Fruit fly (Drosophila melanogaster): ENCODE data around the gene CG12204.

Gene CG12204

DNA sequence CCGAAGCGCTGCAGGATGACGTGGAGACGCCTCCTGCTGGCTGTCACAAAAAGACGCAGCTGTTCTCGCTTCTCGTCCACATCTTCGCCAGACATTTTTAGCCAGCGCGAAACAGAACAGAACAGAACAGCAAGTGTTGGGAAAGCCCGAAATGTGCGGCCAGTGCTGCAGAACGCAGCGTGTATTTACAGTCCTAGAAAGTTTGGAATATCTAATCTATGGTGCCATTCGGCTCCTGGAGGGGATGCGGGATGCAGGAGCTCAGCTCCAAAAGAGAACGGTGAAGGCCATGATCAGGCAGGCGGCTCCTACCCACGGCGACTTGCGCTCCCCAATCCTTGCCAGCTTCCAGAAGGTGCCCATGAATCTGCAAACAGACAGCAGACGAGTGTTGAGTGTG, at the start of gene CG12204:
CG12204 (minus strand) TSS at position 117 of the 400 bp plus-strand sequence.
- peak; percentile 35 for TF ChIP-seq topi (GFP tag; optimal IDR thresholded peaks at IDR 0.05)
- no peak for TF ChIP-seq dac (GFP tag; optimal IDR thresholded peaks at IDR 0.05)
- no peak for TF ChIP-seq CG16779 (tag; optimal IDR thresholded peaks at IDR 0.05)
- TF ChIP-seq lz (GFP tag; optimal IDR thresholded peaks at IDR 0.05): peak; percentile 31
- peak; percentile 3 for TF ChIP-seq CG31627 (GFP tag; optimal IDR thresholded peaks at IDR 0.05)
- peak; percentile 51 for TF ChIP-seq esn (GFP tag; optimal IDR thresholded peaks at IDR 0.05)
- TF ChIP-seq Hr39 (GFP tag; optimal IDR thresholded peaks at IDR 0.05): no peak
- TF ChIP-seq cyc (GFP tag; optimal IDR thresholded peaks at IDR 0.05): peak; percentile 35
- TF ChIP-seq Eip78C (GFP tag): peak; percentile 65
- TF ChIP-seq ss (GFP tag; optimal IDR thresholded peaks at IDR 0.05): peak in 1 of 2 experiments; percentile 18
- TF ChIP-seq CG32006 (GFP tag; optimal IDR thresholded peaks at IDR 0.05): no peak

dm6 chrX:19535394-19535793, 41.2 kb upstream of the CG12204 start:
- TF ChIP-seq net (GFP tag; optimal IDR thresholded peaks at IDR 0.05) (no peak), Ets21C (GFP tag; optimal IDR thresholded peaks at IDR 0.05) (no peak), Hr38 (GFP tag; optimal IDR thresholded peaks at IDR 0.05) (no peak), CG7368 (GFP tag; optimal IDR thresholded peaks at IDR 0.05) (no peak), CG8632 (GFP tag; optimal IDR thresholded peaks at IDR 0.05) (no peak), pdm3 (GFP tag; optimal IDR thresholded peaks at IDR 0.05) (no peak), CG34406 (GFP tag; optimal IDR thresholded peaks at IDR 0.05) (no peak), CG6276 (GFP tag; optimal IDR thresholded peaks at IDR 0.05) (no peak), ss (GFP tag; optimal IDR thresholded peaks at IDR 0.05) (no peak), CG15336 (GFP tag; IDR thresholded peaks at IDR 0.05) (no peak), dac (GFP tag; optimal IDR thresholded peaks at IDR 0.05) (no peak), Blimp-1 (GFP tag; optimal IDR thresholded peaks at IDR 0.05) (no peak), Gug (GFP tag; IDR thresholded peaks at IDR 0.05) (no peak)

DNA sequence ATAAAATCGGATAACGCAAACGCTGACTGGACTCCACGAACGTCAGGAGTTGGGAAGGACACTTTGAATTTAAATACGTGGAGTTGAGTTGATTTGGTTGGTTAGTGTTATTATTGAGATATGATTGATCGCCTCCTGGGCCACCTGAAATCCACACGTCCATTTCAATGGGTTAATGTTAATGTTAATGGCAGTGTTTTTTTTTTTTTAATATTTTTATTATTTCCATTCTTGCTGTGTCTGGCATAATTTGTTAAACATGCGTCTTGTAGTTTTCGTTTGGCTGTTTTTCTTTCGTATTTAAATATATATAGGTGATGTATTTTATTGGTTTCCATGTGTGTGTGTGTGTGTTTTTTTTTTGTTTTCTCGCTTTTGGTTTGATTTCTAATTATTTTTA, 37.4 kb upstream of the CG12204 start, which contains the start of gene CG12231:
CG12231 (minus strand) TSS at position 101 of the 400 bp plus-strand sequence.
- TF ChIP-seq CG8632 (GFP tag; optimal IDR thresholded peaks at IDR 0.05): no peak
- no peak for TF ChIP-seq CG3919 (GFP tag; optimal IDR thresholded peaks at IDR 0.05)

DNA sequence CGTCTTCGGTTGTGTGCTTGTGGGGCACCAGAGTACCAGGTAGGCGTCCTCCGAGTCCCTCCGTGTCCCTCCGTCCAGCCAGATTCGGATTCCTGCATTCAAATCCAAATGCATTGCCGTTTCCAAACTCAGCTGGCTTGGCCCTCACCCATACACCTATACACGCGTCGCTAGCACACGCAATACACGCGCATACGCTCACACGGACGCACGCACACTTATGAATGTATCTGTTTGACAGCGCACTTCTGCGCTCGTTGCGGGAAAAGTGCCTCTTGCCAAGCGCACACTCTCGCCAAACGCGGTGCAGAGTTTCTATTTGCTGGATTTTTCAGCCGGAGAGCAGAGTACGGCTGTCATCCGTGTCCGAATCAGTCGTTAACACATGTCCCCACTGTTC, 28.4 kb upstream of the CG12204 start:
- TF ChIP-seq Eip93F (GFP tag; optimal IDR thresholded peaks at IDR 0.05): no peak
- peak; percentile 67 for TF ChIP-seq CG1621 (tag; optimal IDR thresholded peaks at IDR 0.05)
- TF ChIP-seq Sox14 (GFP tag; optimal IDR thresholded peaks at IDR 0.05): peak; percentile 9

- TF ChIP-seq CG8319 (GFP tag; optimal IDR thresholded peaks at IDR 0.05) (no peak), CG1621 (tag; optimal IDR thresholded peaks at IDR 0.05) (no peak), spab (GFP tag; optimal IDR thresholded peaks at IDR 0.05) (no peak), svp (GFP tag) (peak; percentile 83), dac (GFP tag; optimal IDR thresholded peaks at IDR 0.05) (no peak), Ets96B (tag; optimal IDR thresholded peaks at IDR 0.05) (no peak), lz (GFP tag; optimal IDR thresholded peaks at IDR 0.05) (peak; percentile 13), CG31627 (GFP tag; optimal IDR thresholded peaks at IDR 0.05) (peak; percentile 32), achi (GFP tag; optimal IDR thresholded peaks at IDR 0.05) (no peak), pdm3 (GFP tag; optimal IDR thresholded peaks at IDR 0.05) (no peak), Sox15 (GFP tag; optimal IDR thresholded peaks at IDR 0.05) (peak; percentile 4), CG34406 (GFP tag; optimal IDR thresholded peaks at IDR 0.05) (no peak)
Measured at dm6 chrX:19521753-19522383, 27.7 kb upstream of the CG12204 start, which contains the start of the genes Idh3a and CoRest. Gene Idh3a, minus strand, starts transcription at chrX:19521810. Gene CoRest, plus strand, starts transcription at chrX:19521929.
